Worm (Caenorhabditis elegans) whole organism, L2 larva: ENCODE measurements around the gene rnp-5.
A peak's percentile ranks its signal among the peaks of the same experiment; 100 is the strongest.

Experiments
- C34F6.9 ChIP-seq: fragments of 150-350 bp; optimal IDR thresholded peaks from 2 replicates; lab custom pipeline; 2014; ENCODE audit warnings: missing biosample characterization, missing genetic modification characterization
- F13H6.1 ChIP-seq: sonication (generic microtip); optimal IDR thresholded peaks from 2 replicates; lab custom pipeline; 2016; ENCODE audit warnings: missing genetic modification characterization, missing compliant biosample characterization
- R02D3.7 ChIP-seq: fragments of 150-350 bp; optimal IDR thresholded peaks from 2 replicates; lab custom pipeline; 2014; ENCODE audit warnings: missing biosample characterization, missing genetic modification characterization
- Y55F3AM.14 ChIP-seq: fragments of 200-800 bp; sonication (Bioruptor generic); optimal IDR thresholded peaks from 2 replicates; lab custom pipeline; 2018; ENCODE audit warnings: mild to moderate bottlenecking, missing genetic modification characterization, missing compliant biosample characterization
- ZK546.5 ChIP-seq: sonication (generic microtip); optimal IDR thresholded peaks from 2 replicates; lab custom pipeline; 2017; ENCODE audit warnings: missing biosample characterization, missing genetic modification characterization
- alr-1 ChIP-seq: fragments of 150-350 bp; optimal IDR thresholded peaks from 2 replicates; lab custom pipeline; 2014; ENCODE audit warnings: missing biosample characterization, missing genetic modification characterization
- aly-2 ChIP-seq: fragments of 150-350 bp; optimal IDR thresholded peaks from 2 replicates; lab custom pipeline; 2014; ENCODE audit warnings: missing biosample characterization, missing genetic modification characterization
- ama-1 ChIP-seq: fragments of 150-350 bp; optimal IDR thresholded peaks from 2 replicates; lab custom pipeline; 2018; ENCODE audit warnings: inconsistent platforms
- blmp-1 ChIP-seq: sonication (generic microtip); optimal IDR thresholded peaks from 2 replicates; lab custom pipeline; 2017; ENCODE audit warnings: missing genetic modification characterization, mild to moderate bottlenecking, missing compliant biosample characterization, antibody characterized with exemption, moderate library complexity; ENCODE audit not compliant: insufficient read depth
- ceh-16 ChIP-seq: fragments of 150-350 bp; optimal IDR thresholded peaks from 2 replicates; lab custom pipeline; 2014; ENCODE audit warnings: missing biosample characterization, missing genetic modification characterization
- ceh-82 ChIP-seq: fragments of 150-350 bp; optimal IDR thresholded peaks from 2 replicates; lab custom pipeline; 2014; ENCODE audit warnings: missing biosample characterization, missing genetic modification characterization
- crh-2 ChIP-seq: sonication (generic microtip); optimal IDR thresholded peaks from 2 replicates; lab custom pipeline; 2017; ENCODE audit warnings: missing biosample characterization, missing genetic modification characterization
- dmd-4 ChIP-seq: sonication (generic microtip); optimal IDR thresholded peaks from 2 replicates; lab custom pipeline; 2017; ENCODE audit warnings: missing biosample characterization, missing genetic modification characterization
- egl-27 ChIP-seq: sonication (generic microtip); optimal IDR thresholded peaks from 3 replicates; lab custom pipeline; 2017; ENCODE audit warnings: missing biosample characterization, missing genetic modification reagents, missing genetic modification characterization
- elt-1 ChIP-seq: fragments of 150-350 bp; optimal IDR thresholded peaks from 2 replicates; lab custom pipeline; 2014; ENCODE audit warnings: missing biosample characterization, missing genetic modification characterization
- elt-3 ChIP-seq: sonication (generic microtip); optimal IDR thresholded peaks from 2 replicates; lab custom pipeline; 2017; ENCODE audit warnings: missing biosample characterization, missing genetic modification characterization
- fos-1 ChIP-seq: fragments of 150-350 bp; optimal IDR thresholded peaks from 2 replicates; lab custom pipeline; 2014; ENCODE audit warnings: missing biosample characterization, missing genetic modification characterization
- gmeb-1 ChIP-seq: fragments of 150-350 bp; optimal IDR thresholded peaks from 2 replicates; lab custom pipeline; 2014; ENCODE audit warnings: missing biosample characterization, missing genetic modification characterization
- lin-11 ChIP-seq: fragments of 150-350 bp; sonication (generic microtip); optimal IDR thresholded peaks from 2 replicates; lab custom pipeline; 2014; ENCODE audit warnings: missing biosample characterization, missing genetic modification characterization, inconsistent platforms, mixed read lengths
- lin-13 ChIP-seq: fragments of 150-350 bp; optimal IDR thresholded peaks from 2 replicates; lab custom pipeline; 2014; ENCODE audit warnings: missing biosample characterization, missing genetic modification reagents, missing genetic modification characterization
- lin-39 ChIP-seq: fragments of 150-350 bp; optimal IDR thresholded peaks from 2 replicates; lab custom pipeline; 2014; ENCODE audit warnings: missing biosample characterization, missing genetic modification reagents, missing genetic modification characterization
- lsy-2 ChIP-seq, 2 experiments: fragments of 150-350 bp in 1 of 2; sonication (generic microtip) in 1 of 2; optimal IDR thresholded peaks; 2 replicates each; lab custom pipeline; 2014 to 2017; ENCODE audit warnings: missing biosample characterization in 2 of 2, missing genetic modification characterization in 2 of 2
- mab-5 ChIP-seq: fragments of 150-350 bp; optimal IDR thresholded peaks from 2 replicates; lab custom pipeline; 2014; ENCODE audit warnings: missing biosample characterization, missing genetic modification characterization
- mbf-1 ChIP-seq: sonication (generic microtip); optimal IDR thresholded peaks from 2 replicates; lab custom pipeline; 2017; ENCODE audit warnings: missing biosample characterization, missing genetic modification characterization
- mdl-1 ChIP-seq, 2 experiments: fragments of 150-350 bp in 1 of 2; sonication (generic microtip) in 1 of 2; optimal IDR thresholded peaks; 2 replicates each; lab custom pipeline; 2017; ENCODE audit warnings: missing biosample characterization in 2 of 2, missing genetic modification characterization in 2 of 2
- nhr-10 ChIP-seq: sonication (generic microtip); optimal IDR thresholded peaks from 2 replicates; lab custom pipeline; 2017; ENCODE audit warnings: missing biosample characterization, missing genetic modification characterization
- nhr-11 ChIP-seq: fragments of 150-350 bp; optimal IDR thresholded peaks from 2 replicates; lab custom pipeline; 2014; ENCODE audit warnings: missing biosample characterization, missing genetic modification characterization
- nhr-12 ChIP-seq: fragments of 150-350 bp; optimal IDR thresholded peaks from 2 replicates; lab custom pipeline; 2014; ENCODE audit warnings: missing biosample characterization, missing genetic modification characterization
- nhr-129 ChIP-seq: fragments of 150-350 bp; optimal IDR thresholded peaks from 2 replicates; lab custom pipeline; 2014; ENCODE audit warnings: missing biosample characterization, missing genetic modification characterization
- nhr-21 ChIP-seq: fragments of 150-350 bp; optimal IDR thresholded peaks from 2 replicates; lab custom pipeline; 2014; ENCODE audit warnings: missing biosample characterization, missing genetic modification characterization
- nhr-23 ChIP-seq: fragments of 150-350 bp; optimal IDR thresholded peaks from 2 replicates; lab custom pipeline; 2014; ENCODE audit warnings: missing biosample characterization, missing genetic modification reagents, missing genetic modification characterization
- nhr-237 ChIP-seq: fragments of 150-350 bp; optimal IDR thresholded peaks from 2 replicates; lab custom pipeline; 2014; ENCODE audit warnings: missing biosample characterization, missing genetic modification characterization
- nhr-25 ChIP-seq: fragments of 150-350 bp; sonication (generic microtip); optimal IDR thresholded peaks from 3 replicates; lab custom pipeline; 2014; ENCODE audit warnings: missing biosample characterization, missing genetic modification characterization
- nhr-6 ChIP-seq: fragments of 150-350 bp; optimal IDR thresholded peaks from 2 replicates; lab custom pipeline; 2014; ENCODE audit warnings: missing biosample characterization, missing genetic modification characterization
- nhr-77 ChIP-seq: fragments of 150-350 bp; optimal IDR thresholded peaks from 2 replicates; lab custom pipeline; 2014; ENCODE audit warnings: missing biosample characterization, missing genetic modification characterization
- peb-1 ChIP-seq: fragments of 150-350 bp; optimal IDR thresholded peaks from 2 replicates; lab custom pipeline; 2014; ENCODE audit warnings: missing biosample characterization, missing genetic modification characterization
- sem-4 ChIP-seq: fragments of 150-350 bp; optimal IDR thresholded peaks from 2 replicates; lab custom pipeline; 2014; ENCODE audit warnings: missing biosample characterization, missing genetic modification reagents, missing genetic modification characterization
- skn-1 ChIP-seq: sonication (generic microtip); optimal IDR thresholded peaks from 2 replicates; lab custom pipeline; 2017; ENCODE audit warnings: missing biosample characterization, missing genetic modification characterization
- sma-3 ChIP-seq: sonication (generic microtip); optimal IDR thresholded peaks from 2 replicates; lab custom pipeline; 2016; ENCODE audit warnings: missing genetic modification reagents, missing genetic modification characterization, missing compliant biosample characterization
- sma-9 ChIP-seq, 2 experiments: fragments of 150-350 bp in 1 of 2; sonication (generic microtip) in 1 of 2; optimal IDR thresholded peaks; 2 replicates each; lab custom pipeline; 2014 to 2016; ENCODE audit warnings: missing genetic modification characterization in 2 of 2, mild to moderate bottlenecking in 1 of 2, missing biosample characterization in 1 of 2, missing compliant biosample characterization in 1 of 2, missing genetic modification reagents in 1 of 2, moderate library complexity in 1 of 2
- snpc-4 ChIP-seq: fragments of 150-350 bp; optimal IDR thresholded peaks from 2 replicates; lab custom pipeline; 2014; ENCODE audit warnings: missing biosample characterization, missing genetic modification characterization
- unc-39 ChIP-seq: fragments of 150-350 bp; optimal IDR thresholded peaks from 2 replicates; lab custom pipeline; 2014; ENCODE audit warnings: missing biosample characterization, missing genetic modification characterization
- unc-55 ChIP-seq: fragments of 150-350 bp; sonication (generic microtip); optimal IDR thresholded peaks from 3 replicates; lab custom pipeline; 2014; ENCODE audit warnings: missing biosample characterization, missing genetic modification reagents, missing genetic modification characterization
- unc-62 ChIP-seq: fragments of 150-350 bp; optimal IDR thresholded peaks from 2 replicates; lab custom pipeline; 2014; ENCODE audit warnings: missing biosample characterization, missing genetic modification reagents, missing genetic modification characterization
- zag-1 ChIP-seq: fragments of 150-350 bp; optimal IDR thresholded peaks from 2 replicates; lab custom pipeline; 2014; ENCODE audit warnings: missing biosample characterization, missing genetic modification characterization
- ztf-1 ChIP-seq: fragments of 200-800 bp; sonication (Bioruptor generic); conservative IDR thresholded peaks from 2 replicates; pipeline ENCODE4 v1.3.6; 2022; ENCODE audit warnings: missing genetic modification characterization, missing compliant biosample characterization
- ztf-11 ChIP-seq: sonication (generic microtip); optimal IDR thresholded peaks from 2 replicates; lab custom pipeline; 2017; ENCODE audit warnings: missing biosample characterization, missing genetic modification characterization
- ztf-4 ChIP-seq: fragments of 150-350 bp; optimal IDR thresholded peaks from 2 replicates; lab custom pipeline; 2014; ENCODE audit warnings: missing biosample characterization, missing genetic modification characterization

Gene rnp-5

DNA sequence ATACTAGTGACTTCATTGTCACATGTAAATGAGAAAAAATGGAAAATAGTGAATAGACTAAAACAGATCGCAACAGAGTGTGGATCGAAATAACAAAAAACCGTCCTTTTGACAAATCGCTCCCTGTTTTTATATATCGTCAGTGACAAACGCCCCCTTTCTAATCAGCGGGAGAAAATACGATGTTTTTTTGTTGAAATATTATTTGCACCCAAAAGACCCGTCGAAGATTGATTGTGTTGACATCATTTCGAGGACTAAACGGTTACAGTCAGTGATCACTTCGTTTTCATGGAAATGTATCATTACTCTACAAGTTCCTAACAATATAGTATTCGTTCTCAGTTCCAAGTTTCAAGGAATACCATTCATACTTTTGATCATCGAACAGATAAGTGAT is 14.2 kb downstream of the rnp-5 start, which contains the start of gene dos-3:
dos-3 (minus strand) TSS at position 101 of the 400 bp plus-strand sequence.
- TF ChIP-seq fos-1: no peak

DNA sequence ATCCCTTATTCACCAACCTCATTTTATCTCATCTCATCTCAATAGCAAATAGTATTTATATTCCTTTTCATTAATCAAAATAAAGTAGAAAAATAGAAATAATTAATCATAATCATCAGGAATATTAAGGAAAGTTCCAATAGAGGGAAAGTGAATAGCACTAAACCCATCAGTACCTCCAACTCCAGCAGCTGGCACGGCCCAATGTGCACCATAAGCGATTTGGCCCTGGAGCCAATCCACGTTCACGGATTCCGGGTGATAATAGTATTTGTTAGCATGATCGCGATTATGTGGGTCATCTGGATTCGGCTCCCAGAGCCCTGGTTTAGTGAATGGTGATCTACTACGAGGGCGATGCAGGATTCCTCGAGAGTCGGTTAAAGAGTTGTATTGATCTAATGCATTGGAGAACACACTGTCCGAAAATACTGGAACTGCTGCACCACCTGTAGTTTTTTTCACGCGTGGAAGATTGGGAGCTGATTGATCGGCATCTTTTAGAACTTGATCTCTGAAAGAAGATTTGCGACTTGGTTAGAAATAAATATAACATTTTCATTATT is 17.9 kb downstream of the rnp-5 start:
- peak; percentile 10 for TF ChIP-seq blmp-1 (tag; lab: Kevin White, UChicago)
- TF ChIP-seq egl-27 (tag; lab: Kevin White, UChicago): peak; percentile 49
- TF ChIP-seq crh-2 (tag; lab: Kevin White, UChicago): peak; percentile 55
- peak; percentile 38 for TF ChIP-seq skn-1
- no peak for TF ChIP-seq ztf-11 (tag; lab: Kevin White, UChicago)
- no peak for TF ChIP-seq nhr-10 (tag; lab: Kevin White, UChicago)
- no peak for TF ChIP-seq unc-62 (GFP tag; lab: Kevin White, UChicago)
- peak; percentile 3 for TF ChIP-seq zag-1 (tag; lab: Kevin White, UChicago)
- TF ChIP-seq ZK546.5 (tag; lab: Kevin White, UChicago): no peak
- TF ChIP-seq mab-5 (tag; lab: Kevin White, UChicago): peak; percentile 59
- TF ChIP-seq Y55F3AM.14 (GFP tag; lab: Kevin White, UChicago): peak; percentile 97
- TF ChIP-seq ama-1: peak; percentile 94
- peak; percentile 33 for TF ChIP-seq gmeb-1 (tag; lab: Kevin White, UChicago)
- TF ChIP-seq nhr-25: peak; percentile 76
- peak; percentile 61 for TF ChIP-seq nhr-129 (tag; lab: Kevin White, UChicago)
- TF ChIP-seq nhr-11 (tag; lab: Kevin White, UChicago): no peak
- TF ChIP-seq nhr-77 (tag; lab: Kevin White, UChicago): no peak
- TF ChIP-seq unc-39: peak; percentile 74
- peak; percentile 32 for TF ChIP-seq mbf-1
- peak; percentile 33 to 57 for TF ChIP-seq mdl-1 (tag; optimal IDR thresholded peaks at IDR 0.05; lab: Kevin White, UChicago)
- no peak for TF ChIP-seq dmd-4 (tag; lab: Kevin White, UChicago)
- TF ChIP-seq sem-4 (tag; lab: Kevin White, UChicago): no peak
- TF ChIP-seq lin-39 (tag; lab: Kevin White, UChicago): no peak
- no peak for TF ChIP-seq elt-3 (tag; lab: Kevin White, UChicago)
- TF ChIP-seq ztf-4 (tag; lab: Kevin White, UChicago): peak; percentile 87
- peak; percentile 61 for TF ChIP-seq sma-9 (GFP tag; optimal IDR thresholded peaks at IDR 0.05; lab: Kevin White, UChicago)
- TF ChIP-seq sma-9 (tag; optimal IDR thresholded peaks at IDR 0.05; lab: Kevin White, UChicago): no peak
- TF ChIP-seq ceh-16: no peak
- TF ChIP-seq nhr-6: peak; percentile 66
- no peak for TF ChIP-seq elt-1 (tag; lab: Kevin White, UChicago)
- TF ChIP-seq fos-1: peak; percentile 28
- TF ChIP-seq nhr-237: no peak
- TF ChIP-seq R02D3.7 (tag; lab: Kevin White, UChicago): no peak
- TF ChIP-seq nhr-21: peak; percentile 79
- no peak for TF ChIP-seq peb-1
- peak; percentile 20 for TF ChIP-seq ceh-82 (tag; lab: Kevin White, UChicago)
- TF ChIP-seq lin-13 (GFP tag; lab: Kevin White, UChicago): peak; percentile 63
- TF ChIP-seq C34F6.9: no peak
- TF ChIP-seq aly-2 (tag; lab: Kevin White, UChicago): no peak
- no peak for TF ChIP-seq ztf-1 (GFP tag; lab: Robert Waterston, UW)
- peak; percentile 55 to 60 for TF ChIP-seq lsy-2 (tag; optimal IDR thresholded peaks at IDR 0.05; lab: Kevin White, UChicago)
- TF ChIP-seq lin-11 (tag; lab: Kevin White, UChicago): no peak
- no peak for TF ChIP-seq nhr-12 (tag; lab: Kevin White, UChicago)
- TF ChIP-seq unc-55 (GFP tag; lab: Kevin White, UChicago): peak; percentile 43
- no peak for TF ChIP-seq nhr-23
- peak; percentile 78 for TF ChIP-seq sma-3 (GFP tag; lab: Kevin White, UChicago)
- no peak for TF ChIP-seq snpc-4 (tag; lab: Kevin White, UChicago)
- no peak for TF ChIP-seq alr-1 (tag; lab: Kevin White, UChicago)
- peak; percentile 54 for TF ChIP-seq F13H6.1 (tag; lab: Kevin White, UChicago)
